Worm (Caenorhabditis elegans): ENCODE results near the gene R09F10.5.

DNA sequence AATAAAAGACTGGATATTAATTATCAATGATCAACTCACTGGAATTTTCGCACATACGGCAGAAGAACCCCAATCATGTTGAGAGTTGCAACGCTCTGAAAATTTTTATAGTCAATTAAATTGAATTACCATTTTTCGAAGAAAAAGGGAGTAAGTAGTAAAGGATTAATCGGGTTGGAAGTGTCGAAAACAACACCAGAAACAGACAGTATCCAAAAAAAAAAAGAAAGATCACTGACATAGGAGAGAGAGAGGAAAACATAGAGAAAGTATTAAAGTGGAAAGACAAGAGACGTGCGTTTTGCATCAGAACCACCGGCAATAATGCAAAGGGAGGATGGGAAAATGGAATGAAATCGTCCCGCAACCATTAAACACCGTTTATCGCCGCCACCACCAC lies 5.2 kb downstream of the R09F10.5 start, which contains the start of gene inx-5:
- TF ChIP-seq dao-5 (tag; optimal IDR thresholded peaks at IDR 0.05) (no peak), W03F9.2 (tag; optimal IDR thresholded peaks at IDR 0.05) (no peak), him-1 (tag; optimal IDR thresholded peaks at IDR 0.05) (no peak)

All from whole organism, L4/young adult.